Fruit fly (Drosophila melanogaster): ENCODE data around the gene emb.

emb gene

DNA sequence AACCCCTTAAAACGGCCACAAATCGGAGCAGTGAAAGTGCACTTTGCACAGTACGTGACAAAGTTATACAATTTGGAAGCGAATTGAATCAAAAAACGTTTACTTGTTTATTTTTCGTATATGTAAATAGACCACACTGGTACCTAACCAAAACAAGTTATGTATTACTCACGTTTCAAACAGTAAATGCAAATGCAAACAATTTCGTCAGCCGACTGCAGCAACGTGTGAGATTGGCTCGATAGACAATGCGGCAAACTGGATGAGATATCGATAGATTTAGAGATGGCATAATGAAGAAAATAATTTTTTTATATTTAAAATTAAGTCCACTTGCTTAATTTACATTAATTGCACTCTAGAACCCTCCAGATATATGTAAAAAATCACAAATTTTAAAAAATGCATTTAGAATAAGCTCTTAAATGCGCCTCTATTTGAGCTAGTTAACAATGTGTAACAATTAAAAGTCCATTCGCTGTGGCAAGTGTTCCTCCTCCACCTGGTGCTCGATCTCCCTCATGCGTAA is 21.8 kb upstream of the emb start, which contains the start of gene AlaRS (continued):
- TF ChIP-seq vnd (GFP tag; IDR thresholded peaks at IDR 0.05; ENCODE audit: partially characterized antibody) = peak; percentile 47; the same call in 2 of the 3 replicates
- peak; percentile 31 for TF ChIP-seq CG10209 (GFP tag; optimal IDR thresholded peaks at IDR 0.05)
- no peak for TF ChIP-seq otp (GFP tag; IDR thresholded peaks at IDR 0.05)
- TF ChIP-seq pum (GFP tag; optimal IDR thresholded peaks at IDR 0.05) = peak; percentile 26
- peak; percentile 25 for TF ChIP-seq ind (GFP tag; optimal IDR thresholded peaks at IDR 0.05)
- TF ChIP-seq onecut (GFP tag; IDR thresholded peaks at IDR 0.05) = peak; percentile 10; the same call in 1 of the 2 replicates
- TF ChIP-seq MESR4 (GFP tag; optimal IDR thresholded peaks at IDR 0.05) = peak; percentile 77
- TF ChIP-seq run (tag; optimal IDR thresholded peaks at IDR 0.05) = no peak
- no peak for TF ChIP-seq Oaz (GFP tag; IDR thresholded peaks at IDR 0.05)
- no peak for TF ChIP-seq Ets65A (GFP tag)
- peak; percentile 27 for TF ChIP-seq gcm (GFP tag; optimal IDR thresholded peaks at IDR 0.05)
- peak; percentile 3 for TF ChIP-seq Sin3A (optimal IDR thresholded peaks at IDR 0.05)
- no peak for TF ChIP-seq CG1529 (GFP tag; optimal IDR thresholded peaks at IDR 0.05)
- peak; percentile 24 for TF ChIP-seq Hr3 (GFP tag; optimal IDR thresholded peaks at IDR 0.05)
- TF ChIP-seq CG15011 (GFP tag; optimal IDR thresholded peaks at IDR 0.05) = no peak
- TF ChIP-seq sr (GFP tag; IDR thresholded peaks at IDR 0.05) = no peak
- TF ChIP-seq CG1603 (tag; optimal IDR thresholded peaks at IDR 0.05) = peak; percentile 28
- no peak for TF ChIP-seq gsb-n (tag; optimal IDR thresholded peaks at IDR 0.05)
- peak; percentile 49 for TF ChIP-seq CG9932 (GFP tag; IDR thresholded peaks at IDR 0.05)
- TF ChIP-seq Elba2 (GFP tag; optimal IDR thresholded peaks at IDR 0.05) = no peak
- no peak for TF ChIP-seq Doc2 (GFP tag; IDR thresholded peaks at IDR 0.05)
- peak; percentile 44 for TF ChIP-seq cwo (GFP tag; optimal IDR thresholded peaks at IDR 0.05)
- no peak for TF ChIP-seq Lim3 (GFP tag; IDR thresholded peaks at IDR 0.05)
- TF ChIP-seq vvl (GFP tag; IDR thresholded peaks at IDR 0.05) = peak; percentile 44; the same call in 1 of the 2 replicates
- TF ChIP-seq bcd (GFP tag; optimal IDR thresholded peaks at IDR 0.05) = peak; percentile 29
- no peak for TF ChIP-seq CG5245 (GFP tag; optimal IDR thresholded peaks at IDR 0.05)
- TF ChIP-seq CG17829 (tag; optimal IDR thresholded peaks at IDR 0.05) = peak; percentile 67
- TF ChIP-seq CG6175 (GFP tag; IDR thresholded peaks at IDR 0.05) = no peak
- TF ChIP-seq CG9817 (tag; optimal IDR thresholded peaks at IDR 0.05) = no peak
- no peak for TF ChIP-seq Side (GFP tag; optimal IDR thresholded peaks at IDR 0.05)
- TF ChIP-seq sc (optimal IDR thresholded peaks at IDR 0.05) = no peak
- no peak for TF ChIP-seq sc (GFP tag; optimal IDR thresholded peaks at IDR 0.05)
- no peak; the same call in 2 of the 3 replicates for TF ChIP-seq dysf (GFP tag; IDR thresholded peaks at IDR 0.05)
- peak; percentile 54 for TF ChIP-seq CG30020 (tag; optimal IDR thresholded peaks at IDR 0.05)
- no peak for TF ChIP-seq hth (optimal IDR thresholded peaks at IDR 0.05)
- TF ChIP-seq CG17912 (GFP tag; optimal IDR thresholded peaks at IDR 0.05) = no peak
- TF ChIP-seq Camta (GFP tag; optimal IDR thresholded peaks at IDR 0.05) = no peak
- TF ChIP-seq CG7786 (GFP tag; optimal IDR thresholded peaks at IDR 0.05) = no peak
- TF ChIP-seq CG9797 (GFP tag; optimal IDR thresholded peaks at IDR 0.05) = no peak
- TF ChIP-seq salm (tag; optimal IDR thresholded peaks at IDR 0.05) = no peak
- no peak for TF ChIP-seq Lhr (GFP tag; optimal IDR thresholded peaks at IDR 0.05)
- TF ChIP-seq CG34224 (GFP tag; IDR thresholded peaks at IDR 0.05; ENCODE audit: partially characterized antibody) = peak; percentile 61
- no peak for TF ChIP-seq dati (GFP tag; IDR thresholded peaks at IDR 0.05)
- TF ChIP-seq Nf-YC (tag; optimal IDR thresholded peaks at IDR 0.05) = peak; percentile 40
- TF ChIP-seq tna (GFP tag; IDR thresholded peaks at IDR 0.05; ENCODE audit: partially characterized antibody) = no peak
- TF ChIP-seq CG3838 (GFP tag; optimal IDR thresholded peaks at IDR 0.05) = no peak
- no peak for TF ChIP-seq CG6854 (GFP tag; optimal IDR thresholded peaks at IDR 0.05)
- no peak for TF ChIP-seq croc (GFP tag; conservative IDR thresholded peaks at IDR 0.05)
- TF ChIP-seq CG14965 (GFP tag; optimal IDR thresholded peaks at IDR 0.05; ENCODE audit: borderline replicate concordance) = no peak
- peak; percentile 11 for TF ChIP-seq vfl (GFP tag; optimal IDR thresholded peaks at IDR 0.05)
- TF ChIP-seq Rx (GFP tag; IDR thresholded peaks at IDR 0.05) = no peak
- TF ChIP-seq twi (tag; optimal IDR thresholded peaks at IDR 0.05) = no peak
